Worm (Caenorhabditis elegans) whole organism, L2 larva: ENCODE data around the gene pkhm-2.

Experiments
- C34F6.9 ChIP-seq: fragments of 150-350 bp; optimal IDR thresholded peaks from 2 replicates; lab custom pipeline; 2014; ENCODE audit warnings: missing biosample characterization, missing genetic modification characterization
- F13H6.1 ChIP-seq: sonication (generic microtip); optimal IDR thresholded peaks from 2 replicates; lab custom pipeline; 2016; ENCODE audit warnings: missing genetic modification characterization, missing compliant biosample characterization
- Y55F3AM.14 ChIP-seq: fragments of 200-800 bp; sonication (Bioruptor generic); optimal IDR thresholded peaks from 2 replicates; lab custom pipeline; 2018; ENCODE audit warnings: mild to moderate bottlenecking, missing genetic modification characterization, missing compliant biosample characterization
- alr-1 ChIP-seq: fragments of 150-350 bp; optimal IDR thresholded peaks from 2 replicates; lab custom pipeline; 2014; ENCODE audit warnings: missing biosample characterization, missing genetic modification characterization
- crh-2 ChIP-seq: sonication (generic microtip); optimal IDR thresholded peaks from 2 replicates; lab custom pipeline; 2017; ENCODE audit warnings: missing biosample characterization, missing genetic modification characterization
- dmd-4 ChIP-seq: sonication (generic microtip); optimal IDR thresholded peaks from 2 replicates; lab custom pipeline; 2017; ENCODE audit warnings: missing biosample characterization, missing genetic modification characterization
- egl-27 ChIP-seq: sonication (generic microtip); optimal IDR thresholded peaks from 3 replicates; lab custom pipeline; 2017; ENCODE audit warnings: missing biosample characterization, missing genetic modification reagents, missing genetic modification characterization
- elt-1 ChIP-seq: fragments of 150-350 bp; optimal IDR thresholded peaks from 2 replicates; lab custom pipeline; 2014; ENCODE audit warnings: missing biosample characterization, missing genetic modification characterization
- elt-3 ChIP-seq: sonication (generic microtip); optimal IDR thresholded peaks from 2 replicates; lab custom pipeline; 2017; ENCODE audit warnings: missing biosample characterization, missing genetic modification characterization
- fos-1 ChIP-seq: fragments of 150-350 bp; optimal IDR thresholded peaks from 2 replicates; lab custom pipeline; 2014; ENCODE audit warnings: missing biosample characterization, missing genetic modification characterization
- lin-13 ChIP-seq: fragments of 150-350 bp; optimal IDR thresholded peaks from 2 replicates; lab custom pipeline; 2014; ENCODE audit warnings: missing biosample characterization, missing genetic modification reagents, missing genetic modification characterization
- lsy-2 ChIP-seq, 2 experiments: fragments of 150-350 bp in 1 of 2; sonication (generic microtip) in 1 of 2; optimal IDR thresholded peaks; 2 replicates each; lab custom pipeline; 2014 to 2017; ENCODE audit warnings: missing biosample characterization in 2 of 2, missing genetic modification characterization in 2 of 2
- mdl-1 ChIP-seq, 2 experiments: fragments of 150-350 bp in 1 of 2; sonication (generic microtip) in 1 of 2; optimal IDR thresholded peaks; 2 replicates each; lab custom pipeline; 2017; ENCODE audit warnings: missing biosample characterization in 2 of 2, missing genetic modification characterization in 2 of 2
- nhr-10 ChIP-seq: sonication (generic microtip); optimal IDR thresholded peaks from 2 replicates; lab custom pipeline; 2017; ENCODE audit warnings: missing biosample characterization, missing genetic modification characterization
- nhr-11 ChIP-seq: fragments of 150-350 bp; optimal IDR thresholded peaks from 2 replicates; lab custom pipeline; 2014; ENCODE audit warnings: missing biosample characterization, missing genetic modification characterization
- nhr-12 ChIP-seq: fragments of 150-350 bp; optimal IDR thresholded peaks from 2 replicates; lab custom pipeline; 2014; ENCODE audit warnings: missing biosample characterization, missing genetic modification characterization
- nhr-129 ChIP-seq: fragments of 150-350 bp; optimal IDR thresholded peaks from 2 replicates; lab custom pipeline; 2014; ENCODE audit warnings: missing biosample characterization, missing genetic modification characterization
- nhr-237 ChIP-seq: fragments of 150-350 bp; optimal IDR thresholded peaks from 2 replicates; lab custom pipeline; 2014; ENCODE audit warnings: missing biosample characterization, missing genetic modification characterization
- nhr-25 ChIP-seq: fragments of 150-350 bp; sonication (generic microtip); optimal IDR thresholded peaks from 3 replicates; lab custom pipeline; 2014; ENCODE audit warnings: missing biosample characterization, missing genetic modification characterization
- nhr-77 ChIP-seq: fragments of 150-350 bp; optimal IDR thresholded peaks from 2 replicates; lab custom pipeline; 2014; ENCODE audit warnings: missing biosample characterization, missing genetic modification characterization
- peb-1 ChIP-seq: fragments of 150-350 bp; optimal IDR thresholded peaks from 2 replicates; lab custom pipeline; 2014; ENCODE audit warnings: missing biosample characterization, missing genetic modification characterization
- sem-4 ChIP-seq: fragments of 150-350 bp; optimal IDR thresholded peaks from 2 replicates; lab custom pipeline; 2014; ENCODE audit warnings: missing biosample characterization, missing genetic modification reagents, missing genetic modification characterization
- sma-3 ChIP-seq: sonication (generic microtip); optimal IDR thresholded peaks from 2 replicates; lab custom pipeline; 2016; ENCODE audit warnings: missing genetic modification reagents, missing genetic modification characterization, missing compliant biosample characterization
- sma-9 ChIP-seq, 2 experiments: fragments of 150-350 bp in 1 of 2; sonication (generic microtip) in 1 of 2; optimal IDR thresholded peaks; 2 replicates each; lab custom pipeline; 2014 to 2016; ENCODE audit warnings: missing genetic modification characterization in 2 of 2, mild to moderate bottlenecking in 1 of 2, missing biosample characterization in 1 of 2, missing compliant biosample characterization in 1 of 2, missing genetic modification reagents in 1 of 2, moderate library complexity in 1 of 2
- unc-39 ChIP-seq: fragments of 150-350 bp; optimal IDR thresholded peaks from 2 replicates; lab custom pipeline; 2014; ENCODE audit warnings: missing biosample characterization, missing genetic modification characterization
- unc-62 ChIP-seq: fragments of 150-350 bp; optimal IDR thresholded peaks from 2 replicates; lab custom pipeline; 2014; ENCODE audit warnings: missing biosample characterization, missing genetic modification reagents, missing genetic modification characterization
- zag-1 ChIP-seq: fragments of 150-350 bp; optimal IDR thresholded peaks from 2 replicates; lab custom pipeline; 2014; ENCODE audit warnings: missing biosample characterization, missing genetic modification characterization

The pkhm-2 gene

DNA sequence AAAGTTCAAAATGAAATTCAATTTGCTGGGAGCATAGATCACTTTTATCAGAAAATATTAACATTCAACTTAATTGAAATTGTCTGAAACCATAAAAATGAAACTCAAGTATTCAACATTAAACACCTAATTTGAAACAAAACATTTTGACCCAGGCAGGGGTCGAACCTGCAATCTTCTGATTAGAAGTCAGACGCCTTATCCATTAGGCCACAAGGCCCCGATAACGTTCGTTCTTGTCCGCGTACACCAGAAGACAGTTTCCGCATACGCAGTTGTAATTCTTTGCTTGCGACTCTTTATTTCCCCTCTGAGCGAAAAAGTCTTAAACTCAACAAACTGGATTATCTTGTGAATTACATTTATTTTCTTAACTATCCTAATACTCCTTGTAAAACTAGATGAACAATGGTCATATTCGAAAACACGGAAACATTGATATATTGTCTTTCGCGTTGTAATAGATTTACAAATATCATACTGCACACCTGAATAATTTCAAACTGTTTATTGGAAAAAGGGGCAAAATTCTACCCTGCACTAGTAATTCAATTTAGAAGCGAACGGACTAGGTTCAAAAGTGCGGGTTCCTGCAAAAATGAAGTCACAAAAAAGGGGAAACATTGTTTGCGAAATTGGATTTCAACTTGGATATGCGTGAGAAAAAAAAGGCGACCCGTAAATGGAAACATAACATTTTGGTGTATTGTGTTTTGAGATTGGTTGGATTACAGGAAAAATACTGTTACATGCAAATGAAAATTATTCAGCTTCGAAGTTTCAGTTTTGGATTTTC lies 34.7 kb downstream of the pkhm-2 start (continued):
- no peak for TF ChIP-seq unc-62 (GFP tag; lab: Kevin White, UChicago)
- TF ChIP-seq nhr-25 (tag; lab: Kevin White, UChicago): no peak
- no peak for TF ChIP-seq nhr-10

DNA sequence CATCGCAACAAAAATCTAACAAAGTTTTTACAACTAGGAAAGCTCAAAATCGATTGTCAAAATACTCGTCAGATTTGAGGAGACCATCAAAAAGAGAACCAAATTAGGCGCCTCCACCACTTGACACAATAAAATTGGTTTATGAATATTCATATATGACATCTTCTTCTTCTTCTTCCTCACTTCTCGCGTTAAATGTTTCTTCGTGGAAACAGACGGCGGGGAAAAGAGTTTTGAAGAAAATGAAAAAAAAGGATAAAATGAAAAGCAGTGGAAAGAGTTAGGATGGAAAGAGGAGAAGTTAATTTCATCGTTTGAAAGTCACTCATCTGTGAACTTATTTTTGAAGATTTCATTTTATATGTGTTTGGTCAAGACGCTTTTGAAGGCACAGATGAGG lies 46.3 kb downstream of the pkhm-2 start:
- TF ChIP-seq nhr-11 (no peak), F13H6.1 (no peak), crh-2 (tag; lab: Kevin White, UChicago) (no peak), nhr-77 (no peak), nhr-10 (no peak), alr-1 (tag; lab: Kevin White, UChicago) (no peak), lsy-2 (tag; optimal IDR thresholded peaks at IDR 0.05; lab: Kevin White, UChicago) (no peak), dmd-4 (tag; lab: Kevin White, UChicago) (no peak), egl-27 (tag; lab: Kevin White, UChicago) (no peak), C34F6.9 (tag; lab: Kevin White, UChicago) (no peak), nhr-129 (no peak), nhr-237 (tag; lab: Kevin White, UChicago) (no peak), elt-3 (tag; lab: Kevin White, UChicago) (no peak), elt-1 (tag; lab: Kevin White, UChicago) (no peak), fos-1 (no peak), nhr-25 (tag; lab: Kevin White, UChicago) (no peak)

DNA sequence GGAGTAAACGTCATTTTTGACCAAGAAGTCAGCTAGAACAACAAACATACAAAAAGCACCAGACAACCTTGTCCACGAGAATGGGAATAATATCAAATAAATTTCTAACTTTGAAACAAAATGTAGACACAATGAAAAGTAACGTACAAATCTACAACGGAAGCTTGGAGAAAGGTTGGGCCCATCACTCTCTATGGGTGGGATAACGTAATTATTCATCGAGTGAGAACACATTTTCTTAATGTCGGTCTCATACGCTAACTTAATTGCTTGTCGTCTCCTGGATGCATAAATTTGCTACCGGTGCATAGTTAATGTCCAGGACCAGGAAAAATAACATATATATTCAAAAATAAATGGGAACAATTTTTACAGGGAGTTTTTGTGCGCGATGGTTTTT lies 48.1 kb downstream of the pkhm-2 start:
- no peak for TF ChIP-seq C34F6.9 (tag; lab: Kevin White, UChicago)
- TF ChIP-seq sma-3 (GFP tag; lab: Kevin White, UChicago): no peak
- TF ChIP-seq Y55F3AM.14 (GFP tag; lab: Kevin White, UChicago): no peak
- TF ChIP-seq peb-1 (tag; lab: Kevin White, UChicago): no peak
- no peak for TF ChIP-seq nhr-12 (tag; lab: Kevin White, UChicago)
- TF ChIP-seq alr-1 (tag; lab: Kevin White, UChicago): no peak
- TF ChIP-seq unc-62 (GFP tag; lab: Kevin White, UChicago): no peak

- TF ChIP-seq nhr-12 (tag; lab: Kevin White, UChicago) (no peak), alr-1 (tag; lab: Kevin White, UChicago) (no peak), zag-1 (tag; lab: Kevin White, UChicago) (no peak), mdl-1 (tag; optimal IDR thresholded peaks at IDR 0.05; lab: Kevin White, UChicago) (no peak), sem-4 (tag; lab: Kevin White, UChicago) (no peak), lin-13 (GFP tag; lab: Kevin White, UChicago) (no peak), sma-9 (GFP tag; optimal IDR thresholded peaks at IDR 0.05; lab: Kevin White, UChicago) (no peak), sma-9 (tag; optimal IDR thresholded peaks at IDR 0.05; lab: Kevin White, UChicago) (no peak), unc-39 (tag; lab: Kevin White, UChicago) (no peak)
Measured at ce11 chrX:15132073-15132472, 49.2 kb downstream of the pkhm-2 start.

ce11 chrX:15128184-15128583 lies 53.1 kb downstream of the pkhm-2 start:
- peak; percentile 2 for TF ChIP-seq C34F6.9 (tag; lab: Kevin White, UChicago)
- TF ChIP-seq elt-3 (tag; lab: Kevin White, UChicago): no peak
